Fruit fly (Drosophila melanogaster): Measurements from ENCODE around the gene CG14570.

- TF ChIP-seq maf-S (GFP tag; optimal IDR thresholded peaks at IDR 0.05) (no peak), az2 (GFP tag; optimal IDR thresholded peaks at IDR 0.05) (no peak), CG17612 (GFP tag; IDR thresholded peaks at IDR 0.05) (no peak), amos (GFP tag; IDR thresholded peaks at IDR 0.05; ENCODE audit: partially characterized antibody) (0 out of 2 replicates have a peak, but pooled peaks have one; percentile 14), CG6765 (GFP tag; optimal IDR thresholded peaks at IDR 0.05) (no peak), CG6813 (GFP tag; optimal IDR thresholded peaks at IDR 0.05) (no peak), lola (GFP tag; optimal IDR thresholded peaks at IDR 0.05) (no peak), CG16779 (GFP tag; IDR thresholded peaks at IDR 0.05) (no peak), eve (GFP tag; optimal IDR thresholded peaks at IDR 0.05) (no peak)
Observed at dm6 chr3L:21706144-21706926, 23.9 kb downstream of the CG14570 start, which contains the start of gene CG32447.
